Worm (Caenorhabditis elegans): ENCODE data around the gene spp-3.

Gene spp-3

ce11 chrX:7305520-7306186 lies 9.5 kb downstream of the spp-3 start, which contains the start of gene sur-5:
sur-5 (minus strand) TSS chrX:7305570.
- TF ChIP-seq med-1 (GFP tag; optimal IDR thresholded peaks at IDR 0.05; ENCODE audit: insufficient read depth) = no peak
- no peak for TF ChIP-seq ztf-23 (GFP tag; IDR thresholded peaks at IDR 0.05)
- TF ChIP-seq klf-2 (GFP tag; conservative IDR thresholded peaks at IDR 0.05) = no peak
- TF ChIP-seq ztf-29 (GFP tag; IDR thresholded peaks at IDR 0.05) = no peak

DNA sequence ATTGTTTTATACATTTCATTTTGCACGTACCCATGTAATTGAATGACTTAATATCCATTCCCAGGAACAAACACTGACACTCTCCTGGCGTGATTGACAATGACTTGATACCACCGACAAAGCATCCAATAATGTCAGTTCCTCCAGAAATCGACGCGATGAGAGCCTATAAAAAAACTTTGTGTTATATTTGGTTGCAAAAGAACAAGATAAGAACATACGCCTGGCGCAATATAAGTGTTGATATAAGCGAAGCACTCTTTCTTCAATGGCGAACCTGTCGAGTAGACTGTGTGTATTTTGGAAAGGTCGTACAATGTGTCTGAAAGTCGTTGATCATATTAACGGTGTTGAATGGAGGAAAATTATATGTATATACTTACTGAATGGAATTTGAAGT lies 12.0 kb downstream of the spp-3 start:
- TF ChIP-seq med-1 (GFP tag; optimal IDR thresholded peaks at IDR 0.05; ENCODE audit: insufficient read depth) (no peak), ztf-29 (GFP tag; IDR thresholded peaks at IDR 0.05) (no peak), cog-1 (tag; optimal IDR thresholded peaks at IDR 0.05) (no peak), flt-1 (GFP tag; IDR thresholded peaks at IDR 0.05) (no peak), ref-1 (GFP tag; conservative IDR thresholded peaks at IDR 0.05) (no peak), T22C8.4 (GFP tag; IDR thresholded peaks at IDR 0.05) (no peak), ztf-23 (GFP tag; IDR thresholded peaks at IDR 0.05) (no peak), tab-1 (GFP tag; IDR thresholded peaks at IDR 0.05) (no peak), klf-2 (GFP tag; conservative IDR thresholded peaks at IDR 0.05) (no peak)

DNA sequence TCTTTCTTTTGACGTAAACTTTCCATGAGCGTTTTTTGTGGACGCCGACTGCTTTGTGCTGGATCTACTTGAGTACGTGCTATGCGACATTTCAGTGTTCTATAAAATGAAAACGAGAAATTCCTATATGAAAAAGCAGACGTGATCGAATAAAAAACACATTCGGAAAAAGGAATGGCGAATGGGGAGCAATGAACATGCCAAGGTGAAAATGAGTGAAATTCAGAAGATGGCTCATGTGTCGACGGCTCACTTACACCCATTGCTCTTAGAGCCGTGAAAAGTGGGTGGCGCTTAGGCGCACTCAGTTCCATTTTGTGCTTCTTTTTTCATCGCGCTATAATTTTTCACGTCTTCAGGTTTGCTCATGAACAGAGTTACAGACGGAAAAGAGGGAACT lies 16.5 kb downstream of the spp-3 start, which contains the start of gene K03A1.4:
Gene K03A1.4, minus strand, starts transcription at position 101 of the 400 bp plus-strand sequence.
- TF ChIP-seq ref-1 (GFP tag; conservative IDR thresholded peaks at IDR 0.05) = no peak
- TF ChIP-seq ztf-23 (GFP tag; IDR thresholded peaks at IDR 0.05) = no peak
- TF ChIP-seq tab-1 (GFP tag; IDR thresholded peaks at IDR 0.05) = no peak
- TF ChIP-seq med-1 (GFP tag; optimal IDR thresholded peaks at IDR 0.05; ENCODE audit: insufficient read depth) = no peak
- TF ChIP-seq flt-1 (GFP tag; IDR thresholded peaks at IDR 0.05) = no peak
- no peak for TF ChIP-seq cog-1 (tag; optimal IDR thresholded peaks at IDR 0.05)
- TF ChIP-seq klf-2 (GFP tag; conservative IDR thresholded peaks at IDR 0.05) = no peak
- no peak for TF ChIP-seq ztf-29 (GFP tag; IDR thresholded peaks at IDR 0.05)
- TF ChIP-seq T22C8.4 (GFP tag; IDR thresholded peaks at IDR 0.05) = no peak

ce11 chrX:7296310-7296709 lies 18.8 kb downstream of the spp-3 start:
- TF ChIP-seq T22C8.4 (GFP tag; IDR thresholded peaks at IDR 0.05) (no peak), med-1 (GFP tag; optimal IDR thresholded peaks at IDR 0.05; ENCODE audit: insufficient read depth) (no peak), tab-1 (GFP tag; IDR thresholded peaks at IDR 0.05) (no peak), cog-1 (tag; optimal IDR thresholded peaks at IDR 0.05) (no peak), ztf-29 (GFP tag; IDR thresholded peaks at IDR 0.05) (no peak)

ce11 chrX:7291810-7292209 lies 23.3 kb downstream of the spp-3 start, which contains the start of gene lron-7:
lron-7 (plus strand) TSS chrX:7292132.
- no peak for TF ChIP-seq tab-1 (GFP tag; IDR thresholded peaks at IDR 0.05)
- TF ChIP-seq med-1 (GFP tag; optimal IDR thresholded peaks at IDR 0.05; ENCODE audit: insufficient read depth) = no peak
- no peak for TF ChIP-seq cog-1 (tag; optimal IDR thresholded peaks at IDR 0.05)
- no peak for TF ChIP-seq flt-1 (GFP tag; IDR thresholded peaks at IDR 0.05)
- TF ChIP-seq klf-2 (GFP tag; conservative IDR thresholded peaks at IDR 0.05) = no peak
- TF ChIP-seq ztf-29 (GFP tag; IDR thresholded peaks at IDR 0.05) = no peak
- no peak for TF ChIP-seq ztf-23 (GFP tag; IDR thresholded peaks at IDR 0.05)
- TF ChIP-seq ref-1 (GFP tag; conservative IDR thresholded peaks at IDR 0.05) = no peak
- no peak for TF ChIP-seq T22C8.4 (GFP tag; IDR thresholded peaks at IDR 0.05)

- TF ChIP-seq ztf-23 (GFP tag; IDR thresholded peaks at IDR 0.05) (no peak), med-1 (GFP tag; optimal IDR thresholded peaks at IDR 0.05; ENCODE audit: insufficient read depth) (no peak), tab-1 (GFP tag; IDR thresholded peaks at IDR 0.05) (no peak), klf-2 (GFP tag; conservative IDR thresholded peaks at IDR 0.05) (no peak), T22C8.4 (GFP tag; IDR thresholded peaks at IDR 0.05) (no peak), ref-1 (GFP tag; conservative IDR thresholded peaks at IDR 0.05) (no peak), ztf-29 (GFP tag; IDR thresholded peaks at IDR 0.05) (no peak), cog-1 (tag; optimal IDR thresholded peaks at IDR 0.05) (no peak), flt-1 (GFP tag; IDR thresholded peaks at IDR 0.05) (no peak)
Observed at ce11 chrX:7290859-7291628, 24.1 kb downstream of the spp-3 start.

ce11 chrX:7289565-7289964 lies 25.6 kb downstream of the spp-3 start:
- TF ChIP-seq klf-2 (GFP tag; conservative IDR thresholded peaks at IDR 0.05) (no peak), ref-1 (GFP tag; conservative IDR thresholded peaks at IDR 0.05) (no peak), T22C8.4 (GFP tag; IDR thresholded peaks at IDR 0.05) (no peak), med-1 (GFP tag; optimal IDR thresholded peaks at IDR 0.05; ENCODE audit: insufficient read depth) (no peak), ztf-23 (GFP tag; IDR thresholded peaks at IDR 0.05) (no peak), tab-1 (GFP tag; IDR thresholded peaks at IDR 0.05) (no peak), flt-1 (GFP tag; IDR thresholded peaks at IDR 0.05) (no peak), ztf-29 (GFP tag; IDR thresholded peaks at IDR 0.05) (no peak), cog-1 (tag; optimal IDR thresholded peaks at IDR 0.05) (no peak)

DNA sequence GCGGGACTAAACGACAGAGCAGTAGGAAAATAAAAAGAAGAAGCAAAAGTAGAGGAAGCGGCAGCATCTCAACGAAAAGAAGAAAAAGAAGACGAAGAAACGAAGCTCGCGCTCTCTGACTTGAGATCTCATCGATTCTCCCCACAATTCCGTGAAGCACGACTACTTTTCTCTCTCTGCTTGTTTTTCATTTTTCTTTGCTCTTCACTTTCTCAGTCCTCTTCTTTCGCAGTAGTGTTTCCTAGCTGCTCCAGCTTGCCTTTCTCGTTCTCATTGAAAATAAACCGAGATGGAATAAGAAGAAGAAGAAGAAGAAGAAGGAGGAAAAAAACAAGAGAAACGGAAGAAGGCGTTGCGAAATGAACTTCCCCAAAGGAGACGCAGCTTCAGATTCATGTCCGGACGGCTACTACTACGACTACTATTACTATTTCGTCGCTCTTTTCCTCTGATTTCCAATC lies 30.4 kb downstream of the spp-3 start:
- TF ChIP-seq ztf-23 (GFP tag; IDR thresholded peaks at IDR 0.05) = no peak
- TF ChIP-seq T22C8.4 (GFP tag; IDR thresholded peaks at IDR 0.05) = no peak
- TF ChIP-seq ref-1 (GFP tag; conservative IDR thresholded peaks at IDR 0.05) = no peak
- TF ChIP-seq med-1 (GFP tag; optimal IDR thresholded peaks at IDR 0.05; ENCODE audit: insufficient read depth) = no peak
- TF ChIP-seq cog-1 (tag; optimal IDR thresholded peaks at IDR 0.05) = no peak
- TF ChIP-seq flt-1 (GFP tag; IDR thresholded peaks at IDR 0.05) = no peak
- no peak for TF ChIP-seq tab-1 (GFP tag; IDR thresholded peaks at IDR 0.05)
- no peak for TF ChIP-seq klf-2 (GFP tag; conservative IDR thresholded peaks at IDR 0.05)
- no peak for TF ChIP-seq ztf-29 (GFP tag; IDR thresholded peaks at IDR 0.05)

- no peak for TF ChIP-seq tab-1 (GFP tag; IDR thresholded peaks at IDR 0.05)
- no peak for TF ChIP-seq T22C8.4 (GFP tag; IDR thresholded peaks at IDR 0.05)
- no peak for TF ChIP-seq ref-1 (GFP tag; conservative IDR thresholded peaks at IDR 0.05)
- TF ChIP-seq ztf-29 (GFP tag; IDR thresholded peaks at IDR 0.05) = no peak
- no peak for TF ChIP-seq cog-1 (tag; optimal IDR thresholded peaks at IDR 0.05)
- no peak for TF ChIP-seq ztf-23 (GFP tag; IDR thresholded peaks at IDR 0.05)
- TF ChIP-seq med-1 (GFP tag; optimal IDR thresholded peaks at IDR 0.05; ENCODE audit: insufficient read depth) = no peak
- no peak for TF ChIP-seq klf-2 (GFP tag; conservative IDR thresholded peaks at IDR 0.05)
- no peak for TF ChIP-seq flt-1 (GFP tag; IDR thresholded peaks at IDR 0.05)
Observed at ce11 chrX:7283136-7283535, 32.0 kb downstream of the spp-3 start.

All from whole organism, midembryonic.